Fruit fly (Drosophila melanogaster) whole organism, prepupa: ENCODE measurements around the gene CG5412.

ENCODE experiments used
- CG10631 ChIP-seq: fragments of 200-800 bp; sonication (Bioruptor generic); optimal IDR thresholded peaks from 2 replicates; lab custom pipeline; 2016; ENCODE audit warnings: missing biosample characterization, missing genetic modification characterization
- CG10669 ChIP-seq: fragments of 200-800 bp; sonication (Bioruptor generic); optimal IDR thresholded peaks from 3 replicates; lab custom pipeline; 2018; ENCODE audit warnings: missing biosample characterization, mild to moderate bottlenecking, missing genetic modification characterization, moderate library complexity
- CG11294 ChIP-seq: fragments of 200-800 bp; sonication (Bioruptor generic); IDR thresholded peaks from 2 replicates; pipeline ENCODE4 v1.3.6; 2022; ENCODE audit warnings: missing biosample characterization, missing genetic modification characterization
- CG11762 ChIP-seq: fragments of 200-800 bp; sonication (Bioruptor generic); optimal IDR thresholded peaks from 3 replicates; lab custom pipeline; 2016; ENCODE audit warnings: missing biosample characterization, missing genetic modification characterization; ENCODE audit not compliant: insufficient read depth
- CG11902 ChIP-seq: fragments of 200-800 bp; sonication (Bioruptor generic); optimal IDR thresholded peaks from 3 replicates; lab custom pipeline; 2016; ENCODE audit warnings: missing biosample characterization, missing genetic modification characterization
- CG15336 ChIP-seq: fragments of 200-800 bp; sonication (Bioruptor generic); IDR thresholded peaks from 2 replicates; pipeline ENCODE4 v1.3.6; 2022; ENCODE audit warnings: missing biosample characterization, missing genetic modification characterization
- CG1621 ChIP-seq: fragments of 200-800 bp; sonication (Bioruptor generic); optimal IDR thresholded peaks from 3 replicates; lab custom pipeline; 2018; ENCODE audit warnings: missing biosample characterization, mild to moderate bottlenecking, missing genetic modification characterization
- CG3032 ChIP-seq: fragments of 200-800 bp; optimal IDR thresholded peaks from 2 replicates; lab custom pipeline; 2019; ENCODE audit warnings: missing biosample characterization, mild to moderate bottlenecking, missing genetic modification characterization, moderate library complexity
- CG31627 ChIP-seq: fragments of 200-800 bp; sonication (Bioruptor generic); optimal IDR thresholded peaks from 3 replicates; lab custom pipeline; 2016; ENCODE audit warnings: missing biosample characterization, missing genetic modification characterization
- CG32006 ChIP-seq: fragments of 200-800 bp; sonication (Bioruptor generic); optimal IDR thresholded peaks from 3 replicates; lab custom pipeline; 2017; ENCODE audit warnings: missing biosample characterization, mild to moderate bottlenecking, missing genetic modification characterization
- CG34406 ChIP-seq: fragments of 200-800 bp; sonication (Bioruptor generic); optimal IDR thresholded peaks from 3 replicates; lab custom pipeline; 2016; ENCODE audit warnings: missing biosample characterization, missing genetic modification characterization
- CG3919 ChIP-seq: fragments of 200-800 bp; sonication (Bioruptor generic); optimal IDR thresholded peaks from 3 replicates; lab custom pipeline; 2016; ENCODE audit warnings: missing biosample characterization, missing genetic modification characterization
- CG6163 ChIP-seq: fragments of 200-800 bp; sonication (Bioruptor generic); IDR thresholded peaks from 3 replicates; pipeline ENCODE4 v1.3.6; 2022; ENCODE audit warnings: missing biosample characterization, missing genetic modification characterization
- CG6276 ChIP-seq: fragments of 200-800 bp; sonication (Bioruptor generic); optimal IDR thresholded peaks from 2 replicates; lab custom pipeline; 2017; ENCODE audit warnings: missing biosample characterization, mild to moderate bottlenecking, missing genetic modification characterization
- CG6792 ChIP-seq: fragments of 200-800 bp; sonication (Bioruptor generic); optimal IDR thresholded peaks from 3 replicates; lab custom pipeline; 2016; ENCODE audit warnings: missing biosample characterization, missing genetic modification characterization
- CG6808 ChIP-seq: fragments of 200-800 bp; sonication (Bioruptor generic); optimal IDR thresholded peaks from 3 replicates; lab custom pipeline; 2017; ENCODE audit warnings: missing biosample characterization, missing genetic modification characterization, mild to moderate bottlenecking, moderate library complexity, missing genetic modification reagents
- CG6854 ChIP-seq: fragments of 200-800 bp; sonication (Bioruptor generic); optimal IDR thresholded peaks from 2 replicates; lab custom pipeline; 2017; ENCODE audit warnings: missing biosample characterization, mild to moderate bottlenecking, missing genetic modification characterization
- CG8632 ChIP-seq: fragments of 200-800 bp; sonication (Bioruptor generic); optimal IDR thresholded peaks from 3 replicates; lab custom pipeline; 2016; ENCODE audit warnings: missing biosample characterization, missing genetic modification characterization
- CG9139 ChIP-seq: fragments of 200-800 bp; sonication (Bioruptor generic); optimal IDR thresholded peaks from 3 replicates; lab custom pipeline; 2017; ENCODE audit warnings: missing biosample characterization, mild to moderate bottlenecking, missing genetic modification characterization
- Eip78C ChIP-seq: fragments of 200-800 bp; sonication (Bioruptor generic); peaks from one replicate; lab custom pipeline; 2016; ENCODE audit warnings: missing biosample characterization, missing genetic modification characterization
- Eip93F ChIP-seq: fragments of 200-800 bp; sonication (Bioruptor generic); optimal IDR thresholded peaks from 2 replicates; lab custom pipeline; 2016; ENCODE audit warnings: missing biosample characterization, mild to moderate bottlenecking, missing genetic modification characterization
- Ets21C ChIP-seq: fragments of 200-800 bp; sonication (Bioruptor generic); optimal IDR thresholded peaks from 3 replicates; lab custom pipeline; 2016; ENCODE audit warnings: missing biosample characterization, missing genetic modification characterization
- Ets96B ChIP-seq: fragments of 200-800 bp; optimal IDR thresholded peaks from 2 replicates; lab custom pipeline; 2019; ENCODE audit warnings: missing biosample characterization, mild to moderate bottlenecking, missing genetic modification characterization, moderate library complexity
- Gug ChIP-seq: fragments of 200-800 bp; sonication (Bioruptor generic); IDR thresholded peaks from 2 replicates; pipeline ENCODE4 v1.3.6; 2022; ENCODE audit warnings: missing biosample characterization, missing genetic modification characterization
- Hr38 ChIP-seq: sonication (Bioruptor generic); optimal IDR thresholded peaks from 2 replicates; lab custom pipeline; 2016; ENCODE audit warnings: missing biosample characterization, missing genetic modification characterization
- Hr39 ChIP-seq: fragments of 200-800 bp; sonication (Bioruptor generic); optimal IDR thresholded peaks from 2 replicates; lab custom pipeline; 2016; ENCODE audit warnings: missing biosample characterization, missing genetic modification characterization
- Hr4 ChIP-seq: fragments of 200-800 bp; sonication (Bioruptor generic); optimal IDR thresholded peaks from 3 replicates; lab custom pipeline; 2016; ENCODE audit warnings: missing biosample characterization, missing genetic modification characterization
- Lpt ChIP-seq: fragments of 200-800 bp; sonication (Bioruptor generic); optimal IDR thresholded peaks from 3 replicates; lab custom pipeline; 2016; ENCODE audit warnings: missing biosample characterization, missing genetic modification characterization
- OdsH ChIP-seq: fragments of 200-800 bp; sonication (Bioruptor generic); optimal IDR thresholded peaks from 3 replicates; lab custom pipeline; 2016; ENCODE audit warnings: missing biosample characterization, missing genetic modification characterization
- Smox ChIP-seq: fragments of 200-800 bp; sonication (Bioruptor generic); optimal IDR thresholded peaks from 3 replicates; lab custom pipeline; 2016; ENCODE audit warnings: missing biosample characterization, missing genetic modification characterization
- Sox14 ChIP-seq: fragments of 200-800 bp; sonication (Bioruptor generic); optimal IDR thresholded peaks from 3 replicates; lab custom pipeline; 2016; ENCODE audit warnings: missing biosample characterization, missing genetic modification characterization
- Sox15 ChIP-seq: fragments of 200-800 bp; sonication (Bioruptor generic); optimal IDR thresholded peaks from 3 replicates; lab custom pipeline; 2016; ENCODE audit warnings: missing biosample characterization, missing genetic modification characterization
- achi ChIP-seq: fragments of 200-800 bp; sonication (Bioruptor generic); optimal IDR thresholded peaks from 3 replicates; lab custom pipeline; 2016; ENCODE audit warnings: missing biosample characterization, missing genetic modification characterization
- acj6 ChIP-seq: fragments of 200-800 bp; sonication (Bioruptor generic); optimal IDR thresholded peaks from 3 replicates; lab custom pipeline; 2016; ENCODE audit warnings: missing biosample characterization, missing genetic modification characterization
- cyc ChIP-seq: fragments of 200-800 bp; sonication (Bioruptor generic); optimal IDR thresholded peaks from 3 replicates; lab custom pipeline; 2016; ENCODE audit warnings: missing biosample characterization, missing genetic modification characterization
- dac ChIP-seq: fragments of 200-800 bp; sonication (Bioruptor generic); optimal IDR thresholded peaks from 2 replicates; lab custom pipeline; 2017; ENCODE audit warnings: missing biosample characterization, mild to moderate bottlenecking, missing genetic modification characterization
- esn ChIP-seq: fragments of 200-800 bp; sonication (Bioruptor generic); optimal IDR thresholded peaks from 2 replicates; lab custom pipeline; 2016; ENCODE audit warnings: missing biosample characterization, mild to moderate bottlenecking, missing genetic modification characterization, moderate library complexity
- fd59A ChIP-seq: fragments of 200-800 bp; sonication (Bioruptor generic); optimal IDR thresholded peaks from 2 replicates; lab custom pipeline; 2017; ENCODE audit warnings: missing biosample characterization, mild to moderate bottlenecking, missing genetic modification characterization, missing genetic modification reagents
- fd85E ChIP-seq: fragments of 200-800 bp; sonication (Bioruptor generic); optimal IDR thresholded peaks from 3 replicates; lab custom pipeline; 2016; ENCODE audit warnings: missing biosample characterization, missing genetic modification characterization
- fkh ChIP-seq: fragments of 200-800 bp; sonication (Bioruptor generic); optimal IDR thresholded peaks from 3 replicates; lab custom pipeline; 2017; ENCODE audit warnings: missing biosample characterization, mild to moderate bottlenecking, missing genetic modification characterization, moderate library complexity
- pdm3 ChIP-seq: fragments of 200-800 bp; sonication (Bioruptor generic); optimal IDR thresholded peaks from 3 replicates; lab custom pipeline; 2016; ENCODE audit warnings: missing biosample characterization, missing genetic modification characterization
- ss ChIP-seq, 2 experiments: fragments of 200-800 bp; sonication (Bioruptor generic); optimal IDR thresholded peaks; 2 replicates in 1 of 2; 3 replicates in 1 of 2; lab custom pipeline; 2017 to 2018; ENCODE audit warnings: mild to moderate bottlenecking in 2 of 2, missing biosample characterization in 2 of 2, missing genetic modification characterization in 2 of 2, moderate library complexity in 1 of 2
- svp ChIP-seq: fragments of 200-800 bp; sonication (Bioruptor generic); peaks from one replicate; lab custom pipeline; 2016; ENCODE audit warnings: missing biosample characterization, missing genetic modification characterization
- topi ChIP-seq: fragments of 200-800 bp; sonication (Bioruptor generic); optimal IDR thresholded peaks from 3 replicates; lab custom pipeline; 2016; ENCODE audit warnings: missing biosample characterization, missing genetic modification characterization
- vri ChIP-seq: fragments of 200-800 bp; sonication (Bioruptor generic); optimal IDR thresholded peaks from 3 replicates; lab custom pipeline; 2016; ENCODE audit warnings: missing biosample characterization, mild to moderate bottlenecking, missing genetic modification characterization

The CG5412 gene

DNA sequence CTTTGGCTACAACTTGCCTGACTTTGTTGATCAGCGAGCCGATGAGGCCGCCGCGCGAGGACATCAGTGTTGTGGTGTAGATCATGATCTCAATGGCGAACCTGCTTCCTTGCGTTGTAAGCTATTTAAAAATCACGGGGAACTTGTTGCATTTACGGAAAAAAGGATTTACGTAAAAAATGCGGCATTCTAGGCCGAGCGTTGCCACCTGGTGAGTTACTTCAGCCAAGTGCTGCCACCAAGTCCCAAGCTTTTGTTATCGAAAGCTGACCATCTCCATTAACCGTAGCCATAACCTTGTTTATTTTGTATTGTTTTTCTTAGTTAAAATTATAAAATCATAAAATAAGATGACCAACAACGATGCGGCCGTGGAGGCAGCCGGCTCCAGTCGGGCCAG, at the start of gene CG5412, which contains the start of gene TFAM:
CG5412 (plus strand) TSS at position 265 of the 400 bp plus-strand sequence.
TFAM (minus strand) TSS at position 222 of the 400 bp plus-strand sequence.
- TF ChIP-seq CG1621 (tag; lab: Kevin White, UChicago) = peak; percentile 91
- no peak for TF ChIP-seq CG32006 (GFP tag; lab: Kevin White, UChicago)
- peak; percentile 79 for TF ChIP-seq fkh
- no peak for TF ChIP-seq CG11762 (GFP tag; lab: Kevin White, UChicago)
- TF ChIP-seq Sox14 = peak; percentile 4
- TF ChIP-seq Gug (GFP tag; lab: Robert Waterston, UW) = no peak

DNA sequence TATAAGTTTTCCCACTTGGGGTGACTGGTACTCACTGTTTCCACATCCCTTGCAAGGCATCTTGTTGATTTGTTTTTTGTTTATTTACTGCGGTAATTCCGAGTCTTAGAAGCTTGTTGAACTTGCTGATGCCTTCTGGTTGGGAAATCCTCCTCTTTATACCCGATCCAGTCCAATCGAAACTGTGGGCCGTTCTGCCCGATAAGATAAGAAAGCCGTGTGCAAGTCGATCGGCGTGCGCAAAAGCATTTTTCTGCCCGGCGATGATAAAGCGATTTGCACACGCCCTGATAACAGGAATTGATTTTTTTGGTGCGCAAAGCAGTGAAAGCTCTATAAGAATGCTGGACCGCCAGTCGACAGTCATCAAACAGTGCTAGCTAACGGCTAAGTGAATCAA, 42.3 kb upstream of the CG5412 start, which contains the start of the genes MtnE and MtnD:
MtnE (minus strand) TSS at position 130 of the 400 bp plus-strand sequence.
MtnD (plus strand) TSS at position 388 of the 400 bp plus-strand sequence.
- no peak for TF ChIP-seq CG10631 (GFP tag; lab: Kevin White, UChicago)
- TF ChIP-seq dac (GFP tag; lab: Kevin White, UChicago) = no peak
- TF ChIP-seq Eip93F (GFP tag; lab: Kevin White, UChicago) = no peak
- TF ChIP-seq Ets21C (GFP tag; lab: Kevin White, UChicago) = no peak
- no peak for TF ChIP-seq fd85E
- peak; percentile 88 for TF ChIP-seq svp
- TF ChIP-seq Hr38 = no peak
- TF ChIP-seq CG6854 = no peak
- TF ChIP-seq Sox15 (GFP tag; lab: Kevin White, UChicago) = no peak
- no peak for TF ChIP-seq CG6792 (GFP tag; lab: Kevin White, UChicago)
- no peak for TF ChIP-seq CG11294
- no peak for TF ChIP-seq CG31627 (GFP tag; lab: Kevin White, UChicago)
- no peak for TF ChIP-seq CG11762 (GFP tag; lab: Kevin White, UChicago)
- no peak for TF ChIP-seq OdsH (GFP tag; lab: Kevin White, UChicago)
- TF ChIP-seq fd59A (GFP tag; lab: Kevin White, UChicago) = no peak
- TF ChIP-seq fkh = no peak
- no peak for TF ChIP-seq pdm3 (GFP tag; lab: Kevin White, UChicago)
- TF ChIP-seq CG11902 (GFP tag; lab: Kevin White, UChicago) = no peak
- no peak for TF ChIP-seq ss (GFP tag; optimal IDR thresholded peaks at IDR 0.05; lab: Kevin White, UChicago)
- no peak for TF ChIP-seq Hr4 (GFP tag; lab: Kevin White, UChicago)
- TF ChIP-seq CG6808 (GFP tag; lab: Kevin White, UChicago) = no peak
- no peak for TF ChIP-seq CG9139 (GFP tag; lab: Kevin White, UChicago)
- no peak for TF ChIP-seq CG6163
- TF ChIP-seq vri (GFP tag; lab: Kevin White, UChicago) = peak; percentile 29
- no peak for TF ChIP-seq CG34406
- no peak for TF ChIP-seq Ets96B
- no peak for TF ChIP-seq Lpt
- TF ChIP-seq CG3032 (tag; lab: Kevin White, UChicago) = no peak
- TF ChIP-seq achi (GFP tag; lab: Kevin White, UChicago) = no peak
- peak; percentile 69 for TF ChIP-seq Eip78C (GFP tag; lab: Kevin White, UChicago)
- peak; percentile 16 for TF ChIP-seq CG3919 (GFP tag; lab: Kevin White, UChicago)
- TF ChIP-seq, all 60 proteins: peak for 4

DNA sequence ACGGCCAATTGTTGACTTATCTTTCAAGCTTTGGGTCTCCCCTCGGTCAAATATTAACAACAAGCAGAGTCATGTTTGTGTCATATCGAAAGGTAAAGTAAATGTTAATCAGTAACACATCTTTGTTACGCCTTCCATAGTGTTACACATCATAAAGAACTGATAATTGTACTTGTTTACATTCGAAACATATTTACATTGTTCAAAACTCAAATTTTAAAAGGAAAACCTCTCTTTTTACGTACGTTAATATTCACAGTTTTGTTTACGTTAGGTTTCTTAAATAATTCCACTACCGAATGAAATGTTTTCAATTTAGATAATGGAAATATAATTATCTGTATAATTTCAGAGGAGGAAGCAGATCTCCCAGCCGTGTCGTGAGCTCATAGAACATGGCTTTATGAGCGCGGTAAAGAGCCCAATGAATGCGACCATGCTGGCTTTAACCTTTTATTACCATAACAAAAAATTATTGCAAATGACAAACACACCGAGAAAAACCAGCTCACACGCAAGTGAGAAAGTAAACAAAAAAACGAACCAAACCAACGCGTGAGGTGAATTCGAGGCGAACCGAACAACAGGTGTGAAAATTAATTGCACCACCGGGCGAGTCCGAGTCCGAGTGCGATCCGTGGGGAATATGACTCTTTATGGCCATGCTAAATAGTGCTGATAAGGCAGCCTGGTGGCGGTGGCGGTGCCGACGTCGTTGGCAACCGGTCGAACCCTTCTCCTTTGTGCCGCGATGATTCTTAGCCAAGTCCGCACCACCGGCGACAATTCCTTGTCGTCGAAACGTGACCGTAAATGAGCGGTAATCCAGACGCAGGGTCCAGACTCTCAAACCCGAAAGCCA, 34.3 kb upstream of the CG5412 start:
- no peak for TF ChIP-seq topi (GFP tag; lab: Kevin White, UChicago)
- TF ChIP-seq fkh = peak; percentile 76
- no peak for TF ChIP-seq CG6276
- no peak for TF ChIP-seq Lpt
- no peak for TF ChIP-seq Hr4 (GFP tag; lab: Kevin White, UChicago)
- no peak for TF ChIP-seq acj6
- no peak for TF ChIP-seq Smox (GFP tag; lab: Kevin White, UChicago)
- 0 out of 2 replicates have a peak, but pooled peaks have one; percentile 19 for TF ChIP-seq CG15336 (GFP tag; lab: Robert Waterston, UW)
- TF ChIP-seq esn (GFP tag; lab: Kevin White, UChicago) = peak; percentile 12
- peak; percentile 32 for TF ChIP-seq CG1621 (tag; lab: Kevin White, UChicago)
- TF ChIP-seq CG10631 (GFP tag; lab: Kevin White, UChicago) = no peak
- TF ChIP-seq CG34406 = no peak
- no peak for TF ChIP-seq CG11902 (GFP tag; lab: Kevin White, UChicago)
- TF ChIP-seq CG11762 (GFP tag; lab: Kevin White, UChicago) = no peak
- no peak for TF ChIP-seq pdm3 (GFP tag; lab: Kevin White, UChicago)
- no peak for TF ChIP-seq CG8632 (GFP tag; lab: Kevin White, UChicago)
- TF ChIP-seq cyc (GFP tag; lab: Kevin White, UChicago) = no peak
- TF ChIP-seq CG6163 = 0 out of 3 replicates have a peak, but pooled peaks have one; percentile 8
- TF ChIP-seq Hr39 (GFP tag; lab: Kevin White, UChicago) = no peak
- peak; percentile 70 for TF ChIP-seq Eip78C (GFP tag; lab: Kevin White, UChicago)
- peak; percentile 41 for TF ChIP-seq svp
- TF ChIP-seq CG10669 (GFP tag; lab: Kevin White, UChicago) = no peak
